Worm (Caenorhabditis elegans): Measurements from ENCODE around the gene ZC477.3.

ce11 chrIV:7154356-7154755 is 51.1 kb downstream of the ZC477.3 start, which contains the start of gene C34D4.2:
- TF ChIP-seq snpc-4 (tag; optimal IDR thresholded peaks at IDR 0.05) (no peak), ztf-11 (tag; optimal IDR thresholded peaks at IDR 0.05) (no peak), blmp-1 (tag; optimal IDR thresholded peaks at IDR 0.05; ENCODE audit: insufficient read depth) (no peak), nhr-11 (tag; optimal IDR thresholded peaks at IDR 0.05) (no peak), lin-39 (tag; optimal IDR thresholded peaks at IDR 0.05) (no peak), unc-39 (tag; optimal IDR thresholded peaks at IDR 0.05) (no peak), nhr-237 (tag; optimal IDR thresholded peaks at IDR 0.05) (no peak), ceh-82 (tag; optimal IDR thresholded peaks at IDR 0.05) (no peak), mab-5 (tag; optimal IDR thresholded peaks at IDR 0.05) (no peak), mbf-1 (tag; optimal IDR thresholded peaks at IDR 0.05) (no peak)

Measured in whole organism, L2 larva.